Fruit fly (Drosophila melanogaster): Measurements from ENCODE around the gene KP78b.
A peak's percentile ranks its signal among the peaks of the same experiment; 100 is the strongest.

KP78b gene

dm6 chr3R:11352912-11353838 lies at the start of gene KP78b, which contains the start of gene KP78a:
TSS of gene KP78b (minus strand) at chr3R:11353131.
TSS of gene KP78a (minus strand) at chr3R:11353131.
- TF ChIP-seq CG9139 (GFP tag; optimal IDR thresholded peaks at IDR 0.05) (no peak), CG10669 (GFP tag; optimal IDR thresholded peaks at IDR 0.05) (no peak), acj6 (GFP tag; optimal IDR thresholded peaks at IDR 0.05) (no peak), CG6792 (GFP tag; optimal IDR thresholded peaks at IDR 0.05) (no peak), Smox (GFP tag; optimal IDR thresholded peaks at IDR 0.05) (no peak), fkh (GFP tag; optimal IDR thresholded peaks at IDR 0.05) (no peak), vri (GFP tag; optimal IDR thresholded peaks at IDR 0.05) (peak; percentile 1), Eip78C (GFP tag) (peak; percentile 56), Blimp-1 (GFP tag; optimal IDR thresholded peaks at IDR 0.05) (no peak), Eip93F (GFP tag; optimal IDR thresholded peaks at IDR 0.05) (no peak), CG11762 (GFP tag; optimal IDR thresholded peaks at IDR 0.05; ENCODE audit: insufficient read depth) (no peak), topi (GFP tag; optimal IDR thresholded peaks at IDR 0.05) (peak; percentile 5), spab (GFP tag; optimal IDR thresholded peaks at IDR 0.05) (no peak), cyc (GFP tag; optimal IDR thresholded peaks at IDR 0.05) (no peak), OdsH (GFP tag; optimal IDR thresholded peaks at IDR 0.05) (no peak), salr (GFP tag; optimal IDR thresholded peaks at IDR 0.05) (no peak), CG6854 (GFP tag; optimal IDR thresholded peaks at IDR 0.05) (no peak), Ets96B (tag; optimal IDR thresholded peaks at IDR 0.05) (no peak), CG11294 (GFP tag; IDR thresholded peaks at IDR 0.05) (no peak), svp (GFP tag) (peak; percentile 66), lz (GFP tag; optimal IDR thresholded peaks at IDR 0.05) (no peak), Hr39 (GFP tag; optimal IDR thresholded peaks at IDR 0.05) (no peak), net (GFP tag; optimal IDR thresholded peaks at IDR 0.05) (no peak), CG34406 (GFP tag; optimal IDR thresholded peaks at IDR 0.05) (no peak), CG6163 (GFP tag; IDR thresholded peaks at IDR 0.05) (peak; percentile 25; the same call in 1 of the 3 replicates), CG32006 (GFP tag; optimal IDR thresholded peaks at IDR 0.05) (no peak), CG15336 (GFP tag; IDR thresholded peaks at IDR 0.05) (no peak; the same call in 1 of the 2 replicates), fd59A (GFP tag; optimal IDR thresholded peaks at IDR 0.05) (no peak), CG7368 (GFP tag; optimal IDR thresholded peaks at IDR 0.05) (no peak), Ets21C (GFP tag; optimal IDR thresholded peaks at IDR 0.05) (no peak), CG6808 (GFP tag; optimal IDR thresholded peaks at IDR 0.05) (no peak), ss (GFP tag; optimal IDR thresholded peaks at IDR 0.05) (no peak), CG31627 (GFP tag; optimal IDR thresholded peaks at IDR 0.05) (no peak), Hr38 (GFP tag; optimal IDR thresholded peaks at IDR 0.05) (no peak), CG6276 (GFP tag; optimal IDR thresholded peaks at IDR 0.05) (no peak), fd85E (GFP tag; optimal IDR thresholded peaks at IDR 0.05) (no peak), CG4318 (GFP tag; optimal IDR thresholded peaks at IDR 0.05) (no peak), pdm3 (GFP tag; optimal IDR thresholded peaks at IDR 0.05) (no peak), Sox102F (GFP tag; optimal IDR thresholded peaks at IDR 0.05) (no peak), esn (GFP tag; optimal IDR thresholded peaks at IDR 0.05) (peak; percentile 19), dsx (GFP tag; optimal IDR thresholded peaks at IDR 0.05; ENCODE audit: poor library complexity, severe bottlenecking) (no peak), dac (GFP tag; optimal IDR thresholded peaks at IDR 0.05) (no peak), Met (GFP tag; optimal IDR thresholded peaks at IDR 0.05) (no peak), CG16779 (tag; optimal IDR thresholded peaks at IDR 0.05) (peak; percentile 10), CG3032 (tag; optimal IDR thresholded peaks at IDR 0.05) (no peak), achi (GFP tag; optimal IDR thresholded peaks at IDR 0.05) (no peak), Sox15 (GFP tag; optimal IDR thresholded peaks at IDR 0.05) (no peak), Gug (GFP tag; IDR thresholded peaks at IDR 0.05) (no peak), CG3919 (GFP tag; optimal IDR thresholded peaks at IDR 0.05) (peak; percentile 10), CG8632 (GFP tag; optimal IDR thresholded peaks at IDR 0.05) (no peak)

All from whole organism, prepupa.